Fruit fly (Drosophila melanogaster): ENCODE data around the gene MED14.
A peak's percentile ranks its signal among the peaks of the same experiment; 100 is the strongest.

DNA sequence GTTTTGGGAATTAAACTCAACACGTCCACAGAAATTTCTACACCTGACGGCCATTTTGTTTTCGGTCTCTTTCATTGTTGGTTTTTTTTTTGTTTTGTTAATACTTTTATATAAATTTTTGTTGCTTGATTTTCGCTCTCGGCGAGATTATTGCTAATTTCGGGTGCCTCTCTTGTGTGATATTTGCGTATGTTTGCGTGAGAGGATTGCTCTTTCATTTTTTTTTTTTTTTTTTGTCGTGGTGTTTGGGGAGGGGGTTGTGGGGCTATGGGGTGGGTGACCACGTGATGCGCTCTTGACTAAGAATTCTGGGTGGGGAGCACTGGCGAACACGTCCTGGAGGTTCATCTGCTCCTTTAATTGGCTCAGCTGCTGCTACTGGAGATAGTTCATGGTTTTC lies 32.9 kb downstream of the MED14 start:
- TF ChIP-seq CG8301 (tag; optimal IDR thresholded peaks at IDR 0.05), result no peak
- no peak for TF ChIP-seq CG4496 (GFP tag; IDR thresholded peaks at IDR 0.05)
- no peak for TF ChIP-seq CG17806 (tag; optimal IDR thresholded peaks at IDR 0.05)
- no peak for TF ChIP-seq EcR (GFP tag; optimal IDR thresholded peaks at IDR 0.05)
- TF ChIP-seq CG10348 (GFP tag; IDR thresholded peaks at IDR 0.05), result no peak
- TF ChIP-seq CG32121 (GFP tag; IDR thresholded peaks at IDR 0.05), result peak; percentile 59
- no peak for TF ChIP-seq CG14655 (GFP tag; optimal IDR thresholded peaks at IDR 0.05)
- TF ChIP-seq rn (GFP tag; IDR thresholded peaks at IDR 0.05), result no peak
- TF ChIP-seq D1 (tag; optimal IDR thresholded peaks at IDR 0.05), result no peak
- TF ChIP-seq Pif1A (GFP tag; optimal IDR thresholded peaks at IDR 0.05), result no peak
- no peak for TF ChIP-seq Snoo (tag; optimal IDR thresholded peaks at IDR 0.05)
- TF ChIP-seq CG12605 (GFP tag; IDR thresholded peaks at IDR 0.05), result 0 out of 2 replicates have a peak, but pooled peaks have one; percentile 46
- TF ChIP-seq CG15710 (tag; optimal IDR thresholded peaks at IDR 0.05), result no peak
- TF ChIP-seq CG9948 (tag; optimal IDR thresholded peaks at IDR 0.05), result no peak

All from whole organism, pupa.